Worm (Caenorhabditis elegans): ENCODE data around the gene C09B8.8.

The C09B8.8 gene

ce11 chrX:6040435-6041093, 25.3 kb downstream of the C09B8.8 start (continued):
- no peak for TF ChIP-seq ZK546.5 (tag; optimal IDR thresholded peaks at IDR 0.05)
- peak in 1 of 2 experiments; percentile 74 for TF ChIP-seq unc-62 (GFP tag; optimal IDR thresholded peaks at IDR 0.05 in 1 of 2)
- no peak for TF ChIP-seq unc-62 (tag; optimal IDR thresholded peaks at IDR 0.05)
- TF ChIP-seq aly-2 (tag; optimal IDR thresholded peaks at IDR 0.05): no peak
- no peak for TF ChIP-seq cey-2 (tag; optimal IDR thresholded peaks at IDR 0.05; ENCODE audit: borderline replicate concordance, insufficient read depth)
- no peak for TF ChIP-seq nhr-42 (GFP tag; IDR thresholded peaks at IDR 0.05)
- TF ChIP-seq mxl-3 (GFP tag; optimal IDR thresholded peaks at IDR 0.05): peak; percentile 2
- no peak for TF ChIP-seq dpl-1 (GFP tag; optimal IDR thresholded peaks at IDR 0.05)
- TF ChIP-seq lin-1 (GFP tag; IDR thresholded peaks at IDR 0.05): no peak
- TF ChIP-seq lim-7 (GFP tag; IDR thresholded peaks at IDR 0.05): no peak
- no peak for TF ChIP-seq zip-2 (tag; optimal IDR thresholded peaks at IDR 0.05)
- no peak for TF ChIP-seq F49E8.2 (tag; optimal IDR thresholded peaks at IDR 0.05; ENCODE audit: borderline replicate concordance)
- TF ChIP-seq ceh-44 (GFP tag; IDR thresholded peaks at IDR 0.05): no peak
- no peak for TF ChIP-seq nhr-10 (tag; optimal IDR thresholded peaks at IDR 0.05)
- TF ChIP-seq nhr-102 (tag; optimal IDR thresholded peaks at IDR 0.05): no peak
- no peak for TF ChIP-seq ceh-32 (tag; optimal IDR thresholded peaks at IDR 0.05; ENCODE audit: poor library complexity)
- peak in 1 of 2 experiments; percentile 22 for TF ChIP-seq daf-16 (GFP tag; optimal IDR thresholded peaks at IDR 0.05)
- TF ChIP-seq daf-16 (tag; optimal IDR thresholded peaks at IDR 0.05): no peak
- TF ChIP-seq Y48G9A.11 (GFP tag; IDR thresholded peaks at IDR 0.05): no peak

ce11 chrX:6041094-6041441, 25.8 kb downstream of the C09B8.8 start:
- TF ChIP-seq fos-1 (tag; optimal IDR thresholded peaks at IDR 0.05): no peak
- TF ChIP-seq pha-4 (GFP tag; IDR thresholded peaks at IDR 0.05): no peak
- no peak for TF ChIP-seq pha-4 (tag; optimal IDR thresholded peaks at IDR 0.05)
- TF ChIP-seq dmd-6 (GFP tag; IDR thresholded peaks at IDR 0.05): 0 out of 2 replicates have a peak, but pooled peaks have one; percentile 10
- peak; percentile 37 for TF ChIP-seq nhr-28 (tag; optimal IDR thresholded peaks at IDR 0.05)
- no peak for TF ChIP-seq dmd-9 (GFP tag; IDR thresholded peaks at IDR 0.05)
- TF ChIP-seq mxl-2 (GFP tag; conservative IDR thresholded peaks at IDR 0.05): no peak
- no peak for TF ChIP-seq Y75B8A.6 (GFP tag; IDR thresholded peaks at IDR 0.05)
- TF ChIP-seq lsy-2 (tag; optimal IDR thresholded peaks at IDR 0.05): no peak
- TF ChIP-seq jun-1 (tag; optimal IDR thresholded peaks at IDR 0.05): no peak
- no peak for TF ChIP-seq daf-16 (GFP tag; optimal IDR thresholded peaks at IDR 0.05)
- peak; percentile 0 for TF ChIP-seq daf-16 (tag; optimal IDR thresholded peaks at IDR 0.05)
- peak; percentile 26 for TF ChIP-seq hlh-30 (tag; optimal IDR thresholded peaks at IDR 0.05; ENCODE audit: insufficient read depth)
- no peak for TF ChIP-seq D1046.2 (GFP tag; IDR thresholded peaks at IDR 0.05)
- TF ChIP-seq lin-1 (GFP tag; IDR thresholded peaks at IDR 0.05): no peak
- no peak for TF ChIP-seq nhr-42 (GFP tag; IDR thresholded peaks at IDR 0.05)
- TF ChIP-seq dpl-1 (GFP tag; optimal IDR thresholded peaks at IDR 0.05): no peak
- TF ChIP-seq dve-1 (tag; optimal IDR thresholded peaks at IDR 0.05; ENCODE audit: insufficient read depth): peak; percentile 27
- TF ChIP-seq mdl-1 (tag; optimal IDR thresholded peaks at IDR 0.05): no peak
- TF ChIP-seq fkh-10 (GFP tag; optimal IDR thresholded peaks at IDR 0.05): no peak
- no peak for TF ChIP-seq zfp-3 (GFP tag; conservative IDR thresholded peaks at IDR 0.05)
- peak; percentile 64 for TF ChIP-seq hlh-11 (tag; optimal IDR thresholded peaks at IDR 0.05)
- no peak for TF ChIP-seq lin-13 (GFP tag; optimal IDR thresholded peaks at IDR 0.05)
- peak; percentile 58 for TF ChIP-seq php-3 (GFP tag; IDR thresholded peaks at IDR 0.05)
- TF ChIP-seq cey-2 (tag; optimal IDR thresholded peaks at IDR 0.05; ENCODE audit: borderline replicate concordance, insufficient read depth): no peak
- no peak for TF ChIP-seq sdz-12 (GFP tag; optimal IDR thresholded peaks at IDR 0.05)
- TF ChIP-seq lin-29 (GFP tag; IDR thresholded peaks at IDR 0.05): no peak
- no peak for TF ChIP-seq nhr-76 (tag; optimal IDR thresholded peaks at IDR 0.05)
- no peak for TF ChIP-seq daf-12 (tag; optimal IDR thresholded peaks at IDR 0.05)
- TF ChIP-seq T26A8.4 (GFP tag; IDR thresholded peaks at IDR 0.05): no peak
- no peak for TF ChIP-seq ceh-28 (tag; optimal IDR thresholded peaks at IDR 0.05)
- no peak for TF ChIP-seq mdt-29 (GFP tag; IDR thresholded peaks at IDR 0.05)

All from whole organism, L4 larva.